Worm (Caenorhabditis elegans) whole organism, late embryonic: ENCODE data around the gene srg-23.
"Not testable (repeated sequence)": the region's sequence is repeated elsewhere in the genome, so short reads cannot be mapped to it uniquely, and the experiment has no call there.

ENCODE experiments used
- T23F11.4 ChIP-seq: fragments of 200-800 bp; sonication (Bioruptor generic); optimal IDR thresholded peaks from 2 replicates; lab custom pipeline; 2018; ENCODE audit warnings: mild to moderate bottlenecking, missing genetic modification characterization, missing compliant biosample characterization
- ama-1 ChIP-seq: fragments of 150-350 bp; optimal IDR thresholded peaks from 2 replicates; lab custom pipeline; 2014
- fkh-6 ChIP-seq: sonication (generic microtip); optimal IDR thresholded peaks from 2 replicates; lab custom pipeline; 2016; ENCODE audit warnings: missing genetic modification characterization, missing compliant biosample characterization
- hlh-15 ChIP-seq: sonication (generic microtip); optimal IDR thresholded peaks from 2 replicates; lab custom pipeline; 2016; ENCODE audit warnings: missing genetic modification characterization, missing compliant biosample characterization
- nhr-11 ChIP-seq: fragments of 150-350 bp; optimal IDR thresholded peaks from 2 replicates; lab custom pipeline; 2014; ENCODE audit warnings: missing biosample characterization, missing genetic modification characterization
- ref-2 ChIP-seq: sonication (generic microtip); optimal IDR thresholded peaks from 2 replicates; lab custom pipeline; 2016; ENCODE audit warnings: missing genetic modification characterization, missing compliant biosample characterization
- ttx-3 ChIP-seq: sonication (generic microtip); optimal IDR thresholded peaks from 2 replicates; lab custom pipeline; 2016; ENCODE audit warnings: missing genetic modification reagents, missing genetic modification characterization, missing compliant biosample characterization

- not testable (repeated sequence) for TF ChIP-seq ref-2 (tag; lab: Kevin White, UChicago); ttx-3 (tag; lab: Kevin White, UChicago); hlh-15 (tag; lab: Kevin White, UChicago); T23F11.4 (GFP tag; lab: Kevin White, UChicago); ama-1; fkh-6 (tag; lab: Kevin White, UChicago); nhr-11 (tag; lab: Kevin White, UChicago)
These were observed 48.6 kb upstream of the srg-23 start, which contains the start of gene sri-43 for ce11 chrII:3144552-3144951.
